Worm (Caenorhabditis elegans): Measurements from ENCODE around the gene K09B11.4.

K09B11.4 gene

DNA sequence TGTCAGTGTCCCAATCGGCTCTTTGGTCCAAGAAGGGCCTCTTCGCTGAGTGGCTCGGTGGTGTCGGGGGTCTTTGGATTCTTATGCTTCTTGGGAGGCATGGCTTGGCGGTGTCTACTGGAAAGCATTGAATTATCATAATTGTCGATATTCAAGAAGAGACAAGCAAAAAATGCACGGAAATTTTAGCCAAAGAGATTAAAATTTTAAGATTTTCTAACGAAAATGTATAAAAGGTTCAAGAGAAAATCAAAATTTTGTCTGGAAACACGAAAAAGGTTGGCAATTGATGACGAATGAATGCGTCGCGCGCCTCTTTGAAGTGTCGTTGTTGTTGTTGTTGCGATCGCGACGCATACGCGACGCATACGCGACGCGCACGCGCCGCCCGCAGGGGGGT, 31.5 kb downstream of the K09B11.4 start, which contains the start of gene Y38H8A.12:
TSS of gene Y38H8A.12 (minus strand) at position 101 of the 400 bp plus-strand sequence.
- TF ChIP-seq dao-5 (tag; optimal IDR thresholded peaks at IDR 0.05) (no peak), W03F9.2 (tag; optimal IDR thresholded peaks at IDR 0.05) (no peak), him-1 (tag; optimal IDR thresholded peaks at IDR 0.05) (no peak)

DNA sequence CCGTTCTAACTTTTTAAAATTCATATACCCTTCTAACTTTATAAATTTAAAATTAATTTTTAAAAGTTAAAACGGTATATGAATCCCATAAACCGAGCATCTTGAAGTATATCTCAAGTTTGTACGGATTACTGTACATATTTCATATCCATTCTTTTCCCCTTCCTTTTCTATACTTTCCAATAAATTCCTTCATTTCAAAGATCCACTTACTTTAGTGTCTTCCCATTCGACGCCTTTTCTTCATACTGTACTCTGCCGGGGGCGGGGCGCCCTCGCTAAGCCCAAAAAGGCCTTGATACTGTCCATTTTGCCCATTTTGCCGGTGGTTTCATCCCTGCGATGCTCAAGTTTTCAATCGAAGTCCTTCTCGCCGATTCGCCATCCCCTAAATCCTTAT, 36.5 kb downstream of the K09B11.4 start, which contains the start of gene fezf-1:
TSS of gene fezf-1 (plus strand) at position 301 of the 400 bp plus-strand sequence.
- TF ChIP-seq him-1 (tag; optimal IDR thresholded peaks at IDR 0.05) (no peak), W03F9.2 (tag; optimal IDR thresholded peaks at IDR 0.05) (no peak), dao-5 (tag; optimal IDR thresholded peaks at IDR 0.05) (no peak)

DNA sequence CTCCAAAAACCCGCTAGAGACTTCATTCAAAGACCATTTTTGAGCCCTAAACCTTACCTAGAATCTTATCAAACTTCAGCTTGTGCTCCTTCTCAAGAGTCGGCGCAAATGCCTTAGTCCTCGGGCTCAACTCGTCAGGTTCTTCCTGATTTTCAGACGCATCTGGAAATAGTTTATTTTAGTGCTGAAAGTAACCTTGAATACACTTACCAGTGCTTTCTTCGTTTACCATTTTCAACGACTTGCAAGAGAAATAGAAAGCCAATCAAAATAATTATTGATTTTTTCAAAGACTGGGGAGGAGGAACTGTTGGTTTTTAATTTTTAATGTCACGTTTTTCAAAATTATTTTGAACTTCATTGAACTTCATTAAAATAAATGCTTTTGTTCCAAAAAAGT, 42.7 kb downstream of the K09B11.4 start, which contains the start of the genes ttbk-8.1 and Y38H8A.4:
TSS of gene ttbk-8.1 (plus strand) at position 301 of the 400 bp plus-strand sequence.
TSS of gene Y38H8A.4 (minus strand) at position 366 of the 400 bp plus-strand sequence.
- TF ChIP-seq W03F9.2 (tag; optimal IDR thresholded peaks at IDR 0.05) (no peak), him-1 (tag; optimal IDR thresholded peaks at IDR 0.05) (no peak), dao-5 (tag; optimal IDR thresholded peaks at IDR 0.05) (no peak)

DNA sequence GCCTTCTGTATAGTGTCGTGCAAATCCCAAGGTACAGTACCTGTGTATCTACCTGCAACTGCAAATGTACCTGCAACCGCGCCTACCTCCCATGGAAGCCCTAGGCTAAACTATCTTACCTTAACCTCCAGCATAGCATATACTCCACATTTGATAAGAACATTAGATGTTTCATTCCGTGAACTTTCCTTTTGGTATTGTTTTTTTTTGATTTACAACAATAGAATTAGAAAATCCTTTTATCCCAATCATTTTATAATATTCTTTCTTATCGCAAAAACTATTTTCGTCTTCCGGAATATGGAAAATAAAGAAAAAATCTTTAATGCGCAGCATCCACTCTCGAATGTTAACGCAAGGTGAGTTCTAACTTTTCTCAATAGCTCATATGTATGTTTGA, 44.8 kb downstream of the K09B11.4 start, which contains the start of gene Y38H8A.2:
TSS of gene Y38H8A.2 (plus strand) at position 301 of the 400 bp plus-strand sequence.
- TF ChIP-seq dao-5 (tag; optimal IDR thresholded peaks at IDR 0.05) (no peak), him-1 (tag; optimal IDR thresholded peaks at IDR 0.05) (no peak), W03F9.2 (tag; optimal IDR thresholded peaks at IDR 0.05) (no peak)

All from whole organism, L4/young adult.